Worm (Caenorhabditis elegans) whole organism, L3 larva: Measurements from ENCODE around the gene F54H12.8.

Experiments used
- nhr-28 ChIP-seq: fragments of 150-350 bp; optimal IDR thresholded peaks from 2 replicates; lab custom pipeline; 2014; ENCODE audit warnings: missing biosample characterization, missing genetic modification characterization
- nhr-76 ChIP-seq: fragments of 150-350 bp; sonication (generic microtip); optimal IDR thresholded peaks from 5 replicates; lab custom pipeline; 2014; ENCODE audit warnings: missing biosample characterization, missing genetic modification characterization

DNA sequence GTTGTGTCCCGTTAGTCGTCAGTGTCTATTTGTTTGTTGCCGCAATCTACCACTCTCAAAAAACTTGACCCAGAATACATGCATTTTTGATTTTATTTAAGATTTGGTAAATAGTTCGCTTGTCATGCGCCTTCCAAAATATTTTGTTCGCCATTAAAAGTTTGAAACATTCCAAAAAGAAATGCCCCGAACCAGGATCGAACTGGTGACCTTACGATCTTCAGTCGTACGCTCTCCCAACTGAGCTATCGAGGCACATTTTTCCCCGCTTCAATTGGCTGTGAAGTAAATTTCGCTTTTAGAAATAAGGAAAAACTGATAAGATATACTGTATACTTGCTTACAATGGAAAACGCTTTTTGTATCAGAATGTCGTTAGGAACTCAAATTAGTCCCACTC lies 9.3 kb upstream of the F54H12.8 start:
- TF ChIP-seq nhr-76 (tag; lab: Kevin White, UChicago): no peak
- TF ChIP-seq nhr-28 (tag; lab: Kevin White, UChicago): no peak
